Worm (Caenorhabditis elegans) whole organism, young adult: Measurements from ENCODE around the gene sri-7.

Experiments used
- B0019.2 ChIP-seq: fragments of 200-800 bp; sonication (Bioruptor generic); conservative IDR thresholded peaks from 2 replicates; pipeline ENCODE4 v1.3.6; 2022; ENCODE audit warnings: missing genetic modification reagents, missing genetic modification characterization, missing compliant biosample characterization
- B0035.1 ChIP-seq: sonication (generic microtip); optimal IDR thresholded peaks from 2 replicates; lab custom pipeline; 2016; ENCODE audit warnings: missing genetic modification characterization, mild to moderate bottlenecking, missing compliant biosample characterization, missing genotype, missing genetic modification reagents
- B0261.1 ChIP-seq: sonication (generic microtip); optimal IDR thresholded peaks from 2 replicates; lab custom pipeline; 2016; ENCODE audit warnings: mild to moderate bottlenecking, missing genetic modification characterization, moderate library complexity, missing compliant biosample characterization
- B0336.3 ChIP-seq: fragments of 200-800 bp; sonication (Bioruptor generic); IDR thresholded peaks from 2 replicates; pipeline ENCODE4 v1.3.6; 2022; ENCODE audit warnings: missing genetic modification characterization, missing compliant biosample characterization
- C17E4.6 ChIP-seq: fragments of 200-800 bp; sonication (Bioruptor generic); IDR thresholded peaks from 2 replicates; pipeline ENCODE4 v1.3.6; 2022; ENCODE audit warnings: missing genetic modification reagents, missing genetic modification characterization, missing compliant biosample characterization
- F52B5.7 ChIP-seq: sonication (generic microtip); optimal IDR thresholded peaks from 2 replicates; lab custom pipeline; 2016; ENCODE audit warnings: mild to moderate bottlenecking, missing genetic modification characterization, missing compliant biosample characterization
- F55B11.4 ChIP-seq: sonication (generic microtip); optimal IDR thresholded peaks from 2 replicates; lab custom pipeline; 2016; ENCODE audit warnings: missing compliant biosample characterization, missing genetic modification characterization, borderline replicate concordance; ENCODE audit not compliant: insufficient read depth
- T07F8.4 ChIP-seq: sonication (generic microtip); optimal IDR thresholded peaks from 2 replicates; lab custom pipeline; 2016; ENCODE audit warnings: mild to moderate bottlenecking, missing genetic modification characterization, moderate library complexity, missing compliant biosample characterization
- Y67H2A.10 ChIP-seq: fragments of 200-800 bp; sonication (Bioruptor generic); conservative IDR thresholded peaks from 2 replicates; pipeline ENCODE4 v1.3.6; 2022; ENCODE audit warnings: missing genetic modification reagents, missing genetic modification characterization, missing compliant biosample characterization
- Y95B8A.8 ChIP-seq: fragments of 200-800 bp; sonication (Bioruptor generic); IDR thresholded peaks from 2 replicates; pipeline ENCODE4 v1.3.6; 2022; ENCODE audit warnings: missing genetic modification reagents, missing genetic modification characterization, missing compliant biosample characterization
- ZK185.1 ChIP-seq: sonication (generic microtip); optimal IDR thresholded peaks from 2 replicates; lab custom pipeline; 2016; ENCODE audit warnings: mild to moderate bottlenecking, missing genetic modification characterization, missing compliant biosample characterization; ENCODE audit not compliant: poor library complexity, severe bottlenecking
- ama-1 ChIP-seq, 3 experiments: fragments of 150-350 bp in 1 of 3; sonication (generic microtip) in 2 of 3; optimal IDR thresholded peaks; 2 replicates each; lab custom pipeline; 2014 to 2018; ENCODE audit warnings: missing biosample characterization in 2 of 3, missing genetic modification characterization in 2 of 3, missing genetic modification reagents in 2 of 3
- aptf-2 ChIP-seq: fragments of 200-800 bp; sonication (Bioruptor generic); conservative IDR thresholded peaks from 2 replicates; pipeline ENCODE4 v1.3.6; 2022; ENCODE audit warnings: missing genetic modification reagents, missing genetic modification characterization, missing compliant biosample characterization
- attf-6 ChIP-seq: fragments of 200-800 bp; sonication (Bioruptor generic); IDR thresholded peaks from 2 replicates; pipeline ENCODE4 v1.3.6; 2022; ENCODE audit warnings: missing genetic modification reagents, missing genetic modification characterization, missing compliant biosample characterization
- bed-2 ChIP-seq: fragments of 200-800 bp; sonication (Bioruptor generic); IDR thresholded peaks from 2 replicates; pipeline ENCODE4 v1.3.6; 2022; ENCODE audit warnings: missing genetic modification reagents, missing genetic modification characterization, missing compliant biosample characterization
- cebp-2 ChIP-seq: fragments of 200-800 bp; sonication (Bioruptor generic); IDR thresholded peaks from 2 replicates; pipeline ENCODE4 v1.3.6; 2022; ENCODE audit warnings: missing genetic modification characterization, missing compliant biosample characterization
- ceh-40 ChIP-seq: fragments of 200-800 bp; sonication (Bioruptor generic); IDR thresholded peaks from 2 replicates; pipeline ENCODE4 v1.3.6; 2022; ENCODE audit warnings: missing genetic modification characterization, missing compliant biosample characterization
- chd-7 ChIP-seq: sonication (generic microtip); optimal IDR thresholded peaks from 2 replicates; lab custom pipeline; 2016; ENCODE audit warnings: mild to moderate bottlenecking, missing genetic modification characterization, moderate library complexity, missing compliant biosample characterization
- die-1 ChIP-seq: sonication (generic microtip); optimal IDR thresholded peaks from 2 replicates; lab custom pipeline; 2016; ENCODE audit warnings: missing genotype, mild to moderate bottlenecking, missing genetic modification characterization, missing compliant biosample characterization
- egl-18 ChIP-seq: fragments of 200-800 bp; sonication (Bioruptor generic); IDR thresholded peaks from 2 replicates; pipeline ENCODE4 v1.3.6; 2022; ENCODE audit warnings: missing genetic modification reagents, missing genetic modification characterization, missing compliant biosample characterization
- fkh-3 ChIP-seq: sonication (generic microtip); optimal IDR thresholded peaks from 2 replicates; lab custom pipeline; 2016; ENCODE audit warnings: mild to moderate bottlenecking, missing genetic modification characterization, missing compliant biosample characterization
- him-1 ChIP-seq: sonication (generic microtip); optimal IDR thresholded peaks from 2 replicates; lab custom pipeline; 2016; ENCODE audit warnings: missing genotype, missing genetic modification reagents, missing genetic modification characterization, missing compliant biosample characterization
- hlh-12 ChIP-seq: sonication (generic microtip); optimal IDR thresholded peaks from 2 replicates; lab custom pipeline; 2016; ENCODE audit warnings: missing genetic modification characterization, missing compliant biosample characterization
- hmg-1.2 ChIP-seq: fragments of 200-800 bp; sonication (Bioruptor generic); IDR thresholded peaks from 2 replicates; pipeline ENCODE4 v1.3.6; 2022; ENCODE audit warnings: missing genetic modification reagents, missing genetic modification characterization, missing compliant biosample characterization
- hsf-1 ChIP-seq: fragments of 200-800 bp; sonication (Bioruptor generic); IDR thresholded peaks from 2 replicates; pipeline ENCODE4 v1.3.6; 2022; ENCODE audit warnings: missing genetic modification reagents, missing genetic modification characterization, missing compliant biosample characterization
- lin-26 ChIP-seq: fragments of 200-800 bp; sonication (Bioruptor generic); IDR thresholded peaks from 2 replicates; pipeline ENCODE4 v1.3.6; 2022; ENCODE audit warnings: missing genetic modification reagents, missing genetic modification characterization, missing compliant biosample characterization
- lin-54 ChIP-seq: fragments of 200-800 bp; sonication (Bioruptor generic); optimal IDR thresholded peaks from 2 replicates; lab custom pipeline; 2018; ENCODE audit warnings: mild to moderate bottlenecking, missing genetic modification characterization, missing compliant biosample characterization
- madf-6 ChIP-seq: fragments of 200-800 bp; sonication (Bioruptor generic); IDR thresholded peaks from 2 replicates; pipeline ENCODE4 v1.3.6; 2022; ENCODE audit warnings: missing genetic modification reagents, missing genetic modification characterization, missing compliant biosample characterization
- madf-8 ChIP-seq: fragments of 200-800 bp; sonication (Bioruptor generic); conservative IDR thresholded peaks from 2 replicates; pipeline ENCODE4 v1.3.6; 2022; ENCODE audit warnings: missing genetic modification reagents, missing genetic modification characterization, missing compliant biosample characterization
- nfya-1 ChIP-seq: sonication (generic microtip); optimal IDR thresholded peaks from 2 replicates; lab custom pipeline; 2017; ENCODE audit warnings: antibody characterized with exemption, missing compliant biosample characterization, missing genetic modification characterization, borderline replicate concordance; ENCODE audit not compliant: insufficient read depth
- nhr-120 ChIP-seq: fragments of 200-800 bp; sonication (Bioruptor generic); IDR thresholded peaks from 2 replicates; pipeline ENCODE4 v1.3.6; 2022; ENCODE audit warnings: missing genetic modification characterization, missing compliant biosample characterization
- nhr-80 ChIP-seq: sonication (generic microtip); optimal IDR thresholded peaks from 2 replicates; lab custom pipeline; 2016; ENCODE audit warnings: missing genetic modification characterization, missing compliant biosample characterization
- sdz-38 ChIP-seq: sonication (generic microtip); optimal IDR thresholded peaks from 2 replicates; lab custom pipeline; 2016; ENCODE audit warnings: missing genotype, missing genetic modification characterization, missing compliant biosample characterization
- sea-2 ChIP-seq: fragments of 200-800 bp; sonication (Bioruptor generic); IDR thresholded peaks from 2 replicates; pipeline ENCODE4 v1.3.6; 2022; ENCODE audit warnings: missing genetic modification characterization, missing compliant biosample characterization
- snpc-3.4 ChIP-seq: sonication (generic microtip); optimal IDR thresholded peaks from 2 replicates; lab custom pipeline; 2017; ENCODE audit warnings: missing genetic modification characterization, mild to moderate bottlenecking, missing compliant biosample characterization, antibody characterized with exemption, moderate library complexity, missing genotype, missing genetic modification reagents
- xnd-1 ChIP-seq: sonication (generic microtip); optimal IDR thresholded peaks from 2 replicates; lab custom pipeline; 2016; ENCODE audit warnings: missing genotype, missing genetic modification reagents, missing genetic modification characterization, missing compliant biosample characterization
- ztf-25 ChIP-seq: fragments of 200-800 bp; sonication (Bioruptor generic); IDR thresholded peaks from 2 replicates; pipeline ENCODE4 v1.3.6; 2022; ENCODE audit warnings: missing genetic modification reagents, missing genetic modification characterization, missing compliant biosample characterization
- ztf-26 ChIP-seq: sonication (generic microtip); optimal IDR thresholded peaks from 2 replicates; lab custom pipeline; 2017; ENCODE audit warnings: missing genetic modification characterization, missing compliant biosample characterization
- ztf-3 ChIP-seq: fragments of 200-800 bp; sonication (Bioruptor generic); optimal IDR thresholded peaks from 2 replicates; lab custom pipeline; 2018; ENCODE audit warnings: mild to moderate bottlenecking, missing genetic modification characterization, missing compliant biosample characterization
- ztf-6 ChIP-seq: fragments of 200-800 bp; sonication (Bioruptor generic); IDR thresholded peaks from 2 replicates; pipeline ENCODE4 v1.3.6; 2022; ENCODE audit warnings: missing genetic modification reagents, missing genetic modification characterization, missing compliant biosample characterization

The sri-7 gene

ce11 chrV:15432457-15432856, 32.3 kb downstream of the sri-7 start, which contains the start of gene T26H5.8:
T26H5.8 (minus strand) TSS chrV:15432726.
- no peak for TF ChIP-seq ztf-6 (GFP tag; lab: Robert Waterston, UW)
- no peak for TF ChIP-seq bed-2
- no peak for TF ChIP-seq xnd-1
- TF ChIP-seq nfya-1 = no peak
- TF ChIP-seq ceh-40 (GFP tag; lab: Robert Waterston, UW) = no peak
- no peak for TF ChIP-seq die-1 (tag; lab: Kevin White, UChicago)
- no peak for TF ChIP-seq fkh-3 (tag; lab: Kevin White, UChicago)
- no peak for TF ChIP-seq chd-7 (tag; lab: Kevin White, UChicago)
- no peak for TF ChIP-seq B0261.1 (tag; lab: Kevin White, UChicago)
- TF ChIP-seq lin-26 (GFP tag; lab: Robert Waterston, UW) = no peak
- TF ChIP-seq ZK185.1 = no peak
- TF ChIP-seq T07F8.4 = no peak
- no peak for TF ChIP-seq Y67H2A.10 (GFP tag; lab: Robert Waterston, UW)
- TF ChIP-seq sea-2 = no peak
- no peak for TF ChIP-seq sdz-38 (tag; lab: Kevin White, UChicago)
- TF ChIP-seq Y95B8A.8 (GFP tag; lab: Robert Waterston, UW) = no peak
- no peak for TF ChIP-seq F55B11.4 (tag; lab: Kevin White, UChicago)

ce11 chrV:15433654-15434053, 33.5 kb downstream of the sri-7 start:
- TF ChIP-seq hsf-1 (GFP tag; lab: Robert Waterston, UW) (peak; percentile 35; the same call in 1 of the 2 replicates), aptf-2 (peak; percentile 18; the same call in 1 of the 2 replicates), egl-18 (GFP tag; lab: Robert Waterston, UW) (peak; percentile 72; the same call in 1 of the 2 replicates), madf-8 (GFP tag; lab: Robert Waterston, UW) (peak; percentile 38; the same call in 1 of the 2 replicates), cebp-2 (GFP tag; lab: Robert Waterston, UW) (0 out of 2 replicates have a peak, but pooled peaks have one; percentile 57), nhr-120 (GFP tag; lab: Robert Waterston, UW) (peak; percentile 88; the same call in 1 of the 2 replicates)

ce11 chrV:15434647-15435046, 34.5 kb downstream of the sri-7 start:
- TF ChIP-seq B0336.3 (GFP tag; lab: Robert Waterston, UW) (no peak), attf-6 (no peak), ztf-25 (GFP tag; lab: Robert Waterston, UW) (no peak), him-1 (tag; lab: Kevin White, UChicago) (no peak), B0035.1 (tag; lab: Kevin White, UChicago) (no peak), F52B5.7 (tag; lab: Kevin White, UChicago) (no peak), egl-18 (GFP tag; lab: Robert Waterston, UW) (no peak), ztf-3 (GFP tag; lab: Kevin White, UChicago) (no peak), nhr-120 (GFP tag; lab: Robert Waterston, UW) (no peak), ztf-26 (tag; lab: Kevin White, UChicago) (no peak), hmg-1.2 (no peak), B0019.2 (GFP tag; lab: Robert Waterston, UW) (no peak)

- TF ChIP-seq snpc-3.4 (tag; lab: Kevin White, UChicago) (no peak), C17E4.6 (GFP tag; lab: Robert Waterston, UW) (no peak), lin-54 (GFP tag; lab: Kevin White, UChicago) (no peak), ztf-6 (GFP tag; lab: Robert Waterston, UW) (no peak), hlh-12 (tag; lab: Kevin White, UChicago) (no peak), nhr-80 (peak; percentile 84), B0336.3 (GFP tag; lab: Robert Waterston, UW) (no peak), ama-1 (optimal IDR thresholded peaks at IDR 0.05; lab: Kevin White, UChicago) (no peak), ama-1 (GFP tag; optimal IDR thresholded peaks at IDR 0.05; lab: Kevin White, UChicago) (no peak), madf-6 (GFP tag; lab: Robert Waterston, UW) (no peak)
Measured at ce11 chrV:15436133-15436532, 36.0 kb downstream of the sri-7 start.
